Worm (Caenorhabditis elegans) whole organism, late embryonic: Measurements from ENCODE around the gene tam-1.

ENCODE experiments used
- C38D4.7 ChIP-seq: fragments of 200-800 bp; sonication (Bioruptor generic); optimal IDR thresholded peaks from 2 replicates; lab custom pipeline; 2018; ENCODE audit warnings: mild to moderate bottlenecking, missing genetic modification characterization, moderate library complexity, missing compliant biosample characterization
- K02D7.2 ChIP-seq: sonication (generic microtip); optimal IDR thresholded peaks from 2 replicates; lab custom pipeline; 2017; ENCODE audit warnings: mild to moderate bottlenecking, missing genetic modification characterization, missing compliant biosample characterization
- K09A11.1 ChIP-seq: sonication (generic microtip); optimal IDR thresholded peaks from 2 replicates; lab custom pipeline; 2017; ENCODE audit warnings: antibody characterized with exemption, mild to moderate bottlenecking, missing genetic modification characterization, missing compliant biosample characterization; ENCODE audit not compliant: insufficient read depth
- T23F11.4 ChIP-seq: fragments of 200-800 bp; sonication (Bioruptor generic); optimal IDR thresholded peaks from 2 replicates; lab custom pipeline; 2018; ENCODE audit warnings: mild to moderate bottlenecking, missing genetic modification characterization, missing compliant biosample characterization
- Y22D7AL.16 ChIP-seq: sonication (generic microtip); optimal IDR thresholded peaks from 2 replicates; lab custom pipeline; 2016; ENCODE audit warnings: missing genetic modification characterization, missing compliant biosample characterization
- ceh-14 ChIP-seq: sonication (generic microtip); optimal IDR thresholded peaks from 2 replicates; lab custom pipeline; 2016; ENCODE audit warnings: missing genotype, missing genetic modification characterization, missing compliant biosample characterization
- ceh-19 ChIP-seq: fragments of 200-800 bp; sonication (Bioruptor generic); optimal IDR thresholded peaks from 2 replicates; lab custom pipeline; 2018; ENCODE audit warnings: mild to moderate bottlenecking, missing genetic modification characterization, missing compliant biosample characterization
- ceh-22 ChIP-seq: sonication (generic microtip); optimal IDR thresholded peaks from 2 replicates; lab custom pipeline; 2017; ENCODE audit warnings: missing biosample characterization, missing genetic modification characterization
- ceh-24 ChIP-seq: sonication (generic microtip); optimal IDR thresholded peaks from 2 replicates; lab custom pipeline; 2016; ENCODE audit warnings: mild to moderate bottlenecking, missing genetic modification characterization, missing compliant biosample characterization
- ceh-31 ChIP-seq: sonication (generic microtip); optimal IDR thresholded peaks from 2 replicates; lab custom pipeline; 2016; ENCODE audit warnings: missing genetic modification characterization, missing compliant biosample characterization
- ceh-45 ChIP-seq: fragments of 200-800 bp; sonication (Bioruptor generic); IDR thresholded peaks from 2 replicates; pipeline ENCODE4 v1.3.6; 2022; ENCODE audit warnings: missing genetic modification reagents, missing genetic modification characterization, missing compliant biosample characterization
- ceh-48 ChIP-seq: sonication (generic microtip); optimal IDR thresholded peaks from 2 replicates; lab custom pipeline; 2016; ENCODE audit warnings: missing genetic modification characterization, inconsistent platforms, missing compliant biosample characterization
- ceh-6 ChIP-seq: fragments of 200-800 bp; sonication (Bioruptor generic); optimal IDR thresholded peaks from 2 replicates; lab custom pipeline; 2018; ENCODE audit warnings: mild to moderate bottlenecking, missing genetic modification characterization, missing compliant biosample characterization
- elt-2 ChIP-seq: sonication (generic microtip); optimal IDR thresholded peaks from 2 replicates; lab custom pipeline; 2016; ENCODE audit warnings: missing genetic modification reagents, missing genetic modification characterization, missing compliant biosample characterization
- elt-4 ChIP-seq: sonication (generic microtip); optimal IDR thresholded peaks from 2 replicates; lab custom pipeline; 2016; ENCODE audit warnings: missing genetic modification characterization, missing compliant biosample characterization
- ets-4 ChIP-seq: sonication (generic microtip); optimal IDR thresholded peaks from 2 replicates; lab custom pipeline; 2016; ENCODE audit warnings: missing genetic modification characterization, missing compliant biosample characterization
- eyg-1 ChIP-seq: sonication (generic microtip); optimal IDR thresholded peaks from 2 replicates; lab custom pipeline; 2016; ENCODE audit warnings: missing genotype, missing genetic modification characterization, missing compliant biosample characterization
- fax-1 ChIP-seq: sonication (generic microtip); optimal IDR thresholded peaks from 2 replicates; lab custom pipeline; 2016; ENCODE audit warnings: missing genotype, missing genetic modification characterization, missing compliant biosample characterization
- fkh-10 ChIP-seq: fragments of 150-350 bp; optimal IDR thresholded peaks from 2 replicates; lab custom pipeline; 2014; ENCODE audit warnings: missing biosample characterization, missing genetic modification reagents, missing genetic modification characterization
- hlh-13 ChIP-seq: fragments of 200-800 bp; sonication (Bioruptor generic); optimal IDR thresholded peaks from 2 replicates; lab custom pipeline; 2018; ENCODE audit warnings: mild to moderate bottlenecking, missing genetic modification characterization, missing compliant biosample characterization
- hlh-15 ChIP-seq: sonication (generic microtip); optimal IDR thresholded peaks from 2 replicates; lab custom pipeline; 2016; ENCODE audit warnings: missing genetic modification characterization, missing compliant biosample characterization
- lim-6 ChIP-seq: sonication (generic microtip); optimal IDR thresholded peaks from 2 replicates; lab custom pipeline; 2016; ENCODE audit warnings: missing genetic modification characterization, missing compliant biosample characterization
- madf-2 ChIP-seq: sonication (generic microtip); optimal IDR thresholded peaks from 2 replicates; lab custom pipeline; 2017; ENCODE audit warnings: missing genetic modification characterization, missing compliant biosample characterization
- mec-3 ChIP-seq: sonication (generic microtip); optimal IDR thresholded peaks from 2 replicates; lab custom pipeline; 2016; ENCODE audit warnings: borderline replicate concordance, missing genetic modification characterization, missing compliant biosample characterization
- nhr-11 ChIP-seq: fragments of 150-350 bp; optimal IDR thresholded peaks from 2 replicates; lab custom pipeline; 2014; ENCODE audit warnings: missing biosample characterization, missing genetic modification characterization
- nhr-232 ChIP-seq: sonication (generic microtip); optimal IDR thresholded peaks from 2 replicates; lab custom pipeline; 2016; ENCODE audit warnings: missing genetic modification characterization, missing compliant biosample characterization
- pag-3 ChIP-seq: sonication (generic microtip); optimal IDR thresholded peaks from 2 replicates; lab custom pipeline; 2016; ENCODE audit warnings: missing compliant biosample characterization, missing genetic modification characterization, borderline replicate concordance
- pax-1 ChIP-seq: fragments of 150-350 bp; optimal IDR thresholded peaks from 2 replicates; lab custom pipeline; 2014; ENCODE audit warnings: missing biosample characterization, missing genetic modification characterization
- pqm-1 ChIP-seq: sonication (generic microtip); optimal IDR thresholded peaks from 2 replicates; lab custom pipeline; 2016; ENCODE audit warnings: missing genetic modification characterization, missing compliant biosample characterization
- pros-1 ChIP-seq: fragments of 150-350 bp; optimal IDR thresholded peaks from 2 replicates; lab custom pipeline; 2014; ENCODE audit warnings: missing biosample characterization, missing genetic modification reagents, missing genetic modification characterization
- ref-2 ChIP-seq: sonication (generic microtip); optimal IDR thresholded peaks from 2 replicates; lab custom pipeline; 2016; ENCODE audit warnings: missing genetic modification characterization, missing compliant biosample characterization
- rnt-1 ChIP-seq: sonication (generic microtip); optimal IDR thresholded peaks from 2 replicates; lab custom pipeline; 2016; ENCODE audit warnings: missing genetic modification characterization, missing compliant biosample characterization
- sdc-2 ChIP-seq: sonication (generic microtip); optimal IDR thresholded peaks from 2 replicates; lab custom pipeline; 2016; ENCODE audit warnings: missing genotype, missing genetic modification characterization, missing compliant biosample characterization
- sox-4 ChIP-seq: sonication (generic microtip); optimal IDR thresholded peaks from 2 replicates; lab custom pipeline; 2017; ENCODE audit warnings: mild to moderate bottlenecking, missing genetic modification characterization, inconsistent platforms, missing compliant biosample characterization
- tbx-2 ChIP-seq: sonication (generic microtip); optimal IDR thresholded peaks from 2 replicates; lab custom pipeline; 2016; ENCODE audit warnings: missing genetic modification characterization, missing compliant biosample characterization
- tbx-7 ChIP-seq: sonication (generic microtip); optimal IDR thresholded peaks from 2 replicates; lab custom pipeline; 2016; ENCODE audit warnings: missing genotype, missing genetic modification characterization, missing compliant biosample characterization
- ttx-3 ChIP-seq: sonication (generic microtip); optimal IDR thresholded peaks from 2 replicates; lab custom pipeline; 2016; ENCODE audit warnings: missing genetic modification reagents, missing genetic modification characterization, missing compliant biosample characterization
- unc-3 ChIP-seq, 2 experiments: fragments of 200-800 bp in 1 of 2; sonication (Bioruptor generic) in 1 of 2; sonication (generic microtip) in 1 of 2; conservative IDR thresholded peaks in 1 of 2; optimal IDR thresholded peaks in 1 of 2; 2 replicates each; pipeline versions ENCODE4 v1.3.6 to Lab custom; 2016 to 2022; ENCODE audit warnings: missing compliant biosample characterization in 2 of 2, missing genetic modification characterization in 2 of 2, missing genetic modification reagents in 1 of 2
- unc-55 ChIP-seq: sonication (generic microtip); optimal IDR thresholded peaks from 2 replicates; lab custom pipeline; 2017; ENCODE audit warnings: missing biosample characterization, missing genetic modification reagents, missing genetic modification characterization
- zip-5 ChIP-seq: sonication (generic microtip); optimal IDR thresholded peaks from 2 replicates; lab custom pipeline; 2016; ENCODE audit warnings: missing genetic modification characterization, missing compliant biosample characterization
- ztf-16 ChIP-seq: sonication (generic microtip); optimal IDR thresholded peaks from 2 replicates; lab custom pipeline; 2017; ENCODE audit warnings: missing genetic modification characterization, missing compliant biosample characterization

tam-1 gene

DNA sequence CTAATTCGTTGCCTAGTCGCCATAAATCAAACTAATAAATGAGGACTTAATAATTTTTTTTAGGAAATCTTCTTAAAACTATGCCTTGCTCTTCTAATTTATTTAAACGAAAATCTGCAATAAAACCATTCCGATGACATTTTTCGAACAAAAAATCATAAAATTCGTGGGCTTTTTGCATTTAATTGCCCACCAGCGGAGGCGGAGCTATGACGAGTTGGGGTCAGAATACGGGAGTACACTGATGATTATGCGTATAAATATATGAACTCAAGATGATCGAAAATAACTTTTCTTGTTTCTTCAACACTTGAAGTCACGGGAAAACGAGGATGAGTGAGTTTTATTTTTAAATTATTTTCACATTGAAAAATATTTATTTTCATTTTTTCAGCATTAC is 28.5 kb downstream of the tam-1 start, which contains the start of gene catp-2:
Gene catp-2 (plus strand): TSS at position 301 of the 400 bp plus-strand sequence.
- no peak for TF ChIP-seq unc-3 (GFP tag; conservative IDR thresholded peaks at IDR 0.05; lab: Robert Waterston, UW)
- TF ChIP-seq unc-3 (tag; optimal IDR thresholded peaks at IDR 0.05; lab: Kevin White, UChicago), result no peak
- no peak for TF ChIP-seq ceh-31 (tag; lab: Kevin White, UChicago)
- no peak for TF ChIP-seq ref-2 (tag; lab: Kevin White, UChicago)
- no peak for TF ChIP-seq T23F11.4 (GFP tag; lab: Kevin White, UChicago)
- TF ChIP-seq sdc-2 (tag; lab: Kevin White, UChicago), result no peak
- no peak for TF ChIP-seq ets-4 (tag; lab: Kevin White, UChicago)
- no peak for TF ChIP-seq ceh-48 (tag; lab: Kevin White, UChicago)
- TF ChIP-seq elt-2 (tag; lab: Kevin White, UChicago), result no peak
- TF ChIP-seq ceh-24, result no peak
- no peak for TF ChIP-seq sox-4 (tag; lab: Kevin White, UChicago)
- no peak for TF ChIP-seq ceh-14
- TF ChIP-seq ceh-6, result no peak
- TF ChIP-seq eyg-1 (tag; lab: Kevin White, UChicago), result no peak
- no peak for TF ChIP-seq fax-1 (tag; lab: Kevin White, UChicago)
- TF ChIP-seq Y22D7AL.16 (tag; lab: Kevin White, UChicago), result no peak
- TF ChIP-seq nhr-232 (tag; lab: Kevin White, UChicago), result no peak
- no peak for TF ChIP-seq K09A11.1
- TF ChIP-seq rnt-1 (tag; lab: Kevin White, UChicago), result no peak

DNA sequence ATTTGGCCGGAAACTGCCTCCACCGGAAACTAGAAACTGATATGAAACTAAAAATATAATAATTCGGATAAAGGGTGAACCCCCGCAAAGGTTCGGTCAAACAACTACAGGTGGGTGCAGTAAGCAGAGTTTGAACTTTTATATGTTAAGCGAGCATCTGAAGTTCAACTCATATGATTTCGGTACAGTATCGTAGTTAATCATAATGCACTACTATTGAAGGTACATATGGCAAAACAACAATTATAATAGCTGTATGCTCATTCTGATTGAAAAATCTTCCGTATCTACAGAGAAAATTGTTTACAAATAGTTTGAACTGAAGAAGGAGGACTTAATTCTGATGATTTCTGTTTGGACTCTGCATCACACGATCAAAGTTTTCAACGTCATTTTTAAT is 29.6 kb downstream of the tam-1 start:
- TF ChIP-seq madf-2, result no peak
- no peak for TF ChIP-seq tbx-2 (tag; lab: Kevin White, UChicago)
- TF ChIP-seq mec-3 (tag; lab: Kevin White, UChicago), result no peak
- no peak for TF ChIP-seq ztf-16 (tag; lab: Kevin White, UChicago)
- no peak for TF ChIP-seq hlh-15 (tag; lab: Kevin White, UChicago)
- TF ChIP-seq pag-3 (tag; lab: Kevin White, UChicago), result no peak
- no peak for TF ChIP-seq sdc-2 (tag; lab: Kevin White, UChicago)
- TF ChIP-seq elt-2 (tag; lab: Kevin White, UChicago), result no peak
- no peak for TF ChIP-seq C38D4.7 (GFP tag; lab: Kevin White, UChicago)
- no peak for TF ChIP-seq pax-1 (tag; lab: Kevin White, UChicago)
- TF ChIP-seq ceh-45 (GFP tag; lab: Robert Waterston, UW), result no peak
- no peak for TF ChIP-seq Y22D7AL.16 (tag; lab: Kevin White, UChicago)
- no peak for TF ChIP-seq eyg-1 (tag; lab: Kevin White, UChicago)
- no peak for TF ChIP-seq zip-5 (tag; lab: Kevin White, UChicago)
- no peak for TF ChIP-seq hlh-13 (GFP tag; lab: Kevin White, UChicago)
- TF ChIP-seq K02D7.2 (tag; lab: Kevin White, UChicago), result no peak

DNA sequence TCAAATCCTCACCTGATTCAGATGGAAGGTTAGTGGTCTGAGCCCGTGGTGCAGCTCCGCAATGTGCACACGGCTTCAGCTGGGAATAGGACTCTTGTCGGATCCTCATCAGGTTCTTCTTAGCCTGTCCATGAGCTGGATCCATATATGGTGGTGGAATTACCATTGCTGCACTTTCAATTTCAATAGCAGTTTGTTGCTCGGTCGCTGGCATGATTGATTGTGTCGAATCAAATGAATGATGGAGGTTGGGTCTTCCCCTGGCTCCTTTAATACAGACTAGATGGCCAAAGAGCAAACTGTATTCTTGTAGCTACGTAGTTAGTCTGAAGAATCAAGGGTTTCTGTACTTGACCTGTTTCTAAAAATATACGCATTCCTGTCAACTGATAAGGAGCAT is 30.1 kb downstream of the tam-1 start, which contains the start of gene C02E7.10:
Gene C02E7.10 (minus strand): TSS at position 232 of the 400 bp plus-strand sequence.
- TF ChIP-seq K09A11.1 (no peak), ceh-31 (tag; lab: Kevin White, UChicago) (no peak), tbx-7 (tag; lab: Kevin White, UChicago) (no peak), fax-1 (tag; lab: Kevin White, UChicago) (no peak), ceh-48 (tag; lab: Kevin White, UChicago) (no peak), pqm-1 (tag; lab: Kevin White, UChicago) (no peak), ceh-19 (no peak), nhr-11 (tag; lab: Kevin White, UChicago) (no peak), unc-55 (GFP tag; lab: Kevin White, UChicago) (no peak)

DNA sequence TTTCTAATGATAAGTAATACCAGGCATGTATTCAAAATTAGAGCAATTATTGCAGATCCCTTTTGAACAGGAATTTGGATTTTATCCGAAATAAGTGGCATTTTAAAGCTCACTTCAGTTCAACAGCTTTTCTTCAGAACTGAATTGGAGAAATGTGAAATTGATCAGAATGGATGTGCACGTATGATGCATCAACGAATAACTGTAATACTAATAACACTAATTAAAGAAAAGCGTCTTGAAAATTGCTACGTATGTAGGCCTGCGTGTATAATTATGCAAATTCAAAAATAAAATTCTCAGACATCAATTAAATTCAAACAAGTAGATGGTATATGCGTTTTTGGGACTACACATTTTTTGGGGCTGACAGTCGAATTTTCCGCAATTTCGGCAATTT is 33.1 kb downstream of the tam-1 start, which contains the start of gene str-205:
Gene str-205 (minus strand): TSS at position 101 of the 400 bp plus-strand sequence.
- TF ChIP-seq ceh-19 (no peak), ref-2 (tag; lab: Kevin White, UChicago) (no peak), Y22D7AL.16 (tag; lab: Kevin White, UChicago) (no peak), ceh-14 (no peak), T23F11.4 (GFP tag; lab: Kevin White, UChicago) (no peak), ceh-24 (no peak), ceh-22 (tag; lab: Kevin White, UChicago) (no peak), pax-1 (tag; lab: Kevin White, UChicago) (no peak), rnt-1 (tag; lab: Kevin White, UChicago) (no peak), sox-4 (tag; lab: Kevin White, UChicago) (no peak), mec-3 (tag; lab: Kevin White, UChicago) (no peak), zip-5 (tag; lab: Kevin White, UChicago) (no peak), elt-2 (tag; lab: Kevin White, UChicago) (no peak), ceh-45 (GFP tag; lab: Robert Waterston, UW) (no peak), elt-4 (tag; lab: Kevin White, UChicago) (no peak), fkh-10 (GFP tag; lab: Kevin White, UChicago) (no peak), lim-6 (tag; lab: Kevin White, UChicago) (no peak), pros-1 (tag; lab: Kevin White, UChicago) (no peak), ztf-16 (tag; lab: Kevin White, UChicago) (no peak), ttx-3 (tag; lab: Kevin White, UChicago) (no peak)
